Fruit fly (Drosophila melanogaster) whole organism, embryonic: ENCODE data around the gene CG17666.

Source experiments
- Awh ChIP-seq: fragments of 200-800 bp; sonication (Bioruptor generic); IDR thresholded peaks from 2 replicates; pipeline ENCODE4, ENCODE4 v1.3.6; 2022; ENCODE audit warnings: missing biosample characterization, missing genetic modification characterization
- CG10209 ChIP-seq: fragments of 200-800 bp; sonication (Bioruptor generic); optimal IDR thresholded peaks from 3 replicates; lab custom pipeline; 2017; ENCODE audit warnings: missing biosample characterization, mild to moderate bottlenecking, missing genetic modification characterization, missing genetic modification reagents
- CG10654 ChIP-seq: fragments of 200-800 bp; sonication (Bioruptor generic); optimal IDR thresholded peaks from 2 replicates; lab custom pipeline; 2016; ENCODE audit warnings: missing biosample characterization, missing genetic modification characterization
- CG11093 ChIP-seq: fragments of 200-800 bp; sonication (Bioruptor generic); IDR thresholded peaks from 3 replicates; pipeline ENCODE4 v1.3.6; 2022; ENCODE audit warnings: missing biosample characterization, missing genetic modification characterization
- CG11398 ChIP-seq: fragments of 200-800 bp; sonication (Bioruptor generic); optimal IDR thresholded peaks from 2 replicates; lab custom pipeline; 2016; ENCODE audit warnings: missing biosample characterization, missing genetic modification characterization
- CG12104 ChIP-seq: fragments of 200-800 bp; sonication (Bioruptor generic); optimal IDR thresholded peaks from 3 replicates; lab custom pipeline; 2016; ENCODE audit warnings: missing biosample characterization, missing genetic modification characterization
- CG1233 ChIP-seq: fragments of 200-800 bp; sonication (Bioruptor generic); optimal IDR thresholded peaks from 4 replicates; lab custom pipeline; 2018; ENCODE audit warnings: missing biosample characterization, mild to moderate bottlenecking, missing genetic modification characterization
- CG12744 ChIP-seq: fragments of 200-800 bp; sonication (Bioruptor generic); optimal IDR thresholded peaks from 2 replicates; lab custom pipeline; 2016; ENCODE audit warnings: missing biosample characterization, missing genetic modification characterization
- CG14667 ChIP-seq: fragments of 200-800 bp; sonication (Bioruptor generic); IDR thresholded peaks from 2 replicates; pipeline ENCODE4 v1.3.6; 2022; ENCODE audit warnings: missing biosample characterization, missing genetic modification characterization
- CG14860 ChIP-seq: fragments of 200-800 bp; sonication (Bioruptor generic); IDR thresholded peaks from 3 replicates; pipeline ENCODE4 v1.3.6; 2022; ENCODE audit warnings: missing biosample characterization, missing genetic modification characterization; ENCODE audit not compliant: partially characterized antibody
- CG15601 ChIP-seq: fragments of 200-800 bp; sonication (Bioruptor generic); optimal IDR thresholded peaks from 3 replicates; lab custom pipeline; 2019; ENCODE audit warnings: missing biosample characterization, mild to moderate bottlenecking, missing genetic modification characterization, moderate library complexity
- CG1603 ChIP-seq: fragments of 200-800 bp; sonication (Bioruptor generic); optimal IDR thresholded peaks from 2 replicates; lab custom pipeline; 2019; ENCODE audit warnings: missing biosample characterization, mild to moderate bottlenecking, missing genetic modification characterization, moderate library complexity
- CG16813 ChIP-seq: fragments of 200-800 bp; sonication (Bioruptor generic); IDR thresholded peaks from 3 replicates; pipeline ENCODE4 v1.3.6; 2022; ENCODE audit warnings: missing biosample characterization, missing genetic modification characterization; ENCODE audit not compliant: partially characterized antibody
- CG17186 ChIP-seq: fragments of 200-800 bp; sonication (Bioruptor generic); optimal IDR thresholded peaks from 3 replicates; lab custom pipeline; 2017; ENCODE audit warnings: missing biosample characterization, missing genetic modification reagents, missing genetic modification characterization
- CG17568 ChIP-seq: fragments of 200-800 bp; sonication (Bioruptor generic); optimal IDR thresholded peaks from 2 replicates; lab custom pipeline; 2018; ENCODE audit warnings: missing biosample characterization, mild to moderate bottlenecking, missing genetic modification characterization, moderate library complexity
- CG17612 ChIP-seq: fragments of 200-800 bp; sonication (Bioruptor generic); IDR thresholded peaks from 2 replicates; pipeline ENCODE4 v1.3.6; 2022; ENCODE audit warnings: missing biosample characterization, missing genetic modification characterization
- CG1792 ChIP-seq: fragments of 200-800 bp; sonication (Bioruptor generic); optimal IDR thresholded peaks from 2 replicates; lab custom pipeline; 2016; ENCODE audit warnings: missing biosample characterization, missing genetic modification characterization
- CG18011 ChIP-seq: fragments of 200-800 bp; sonication (Bioruptor generic); optimal IDR thresholded peaks from 2 replicates; lab custom pipeline; 2017; ENCODE audit warnings: missing biosample characterization, missing genetic modification characterization, mild to moderate bottlenecking, moderate library complexity, missing genotype
- CG2875 ChIP-seq: fragments of 200-800 bp; sonication (Bioruptor generic); optimal IDR thresholded peaks from 2 replicates; lab custom pipeline; 2017; ENCODE audit warnings: missing biosample characterization, mild to moderate bottlenecking, missing genetic modification characterization, missing genetic modification reagents
- CG6765 ChIP-seq: fragments of 200-800 bp; sonication (Bioruptor generic); optimal IDR thresholded peaks from 3 replicates; lab custom pipeline; 2017; ENCODE audit warnings: missing biosample characterization, mild to moderate bottlenecking, missing genetic modification characterization
- CG6854 ChIP-seq: fragments of 200-800 bp; sonication (Bioruptor generic); optimal IDR thresholded peaks from 3 replicates; lab custom pipeline; 2017; ENCODE audit warnings: missing biosample characterization, mild to moderate bottlenecking, missing genetic modification characterization
- CG7357 ChIP-seq: fragments of 200-800 bp; sonication (Bioruptor generic); IDR thresholded peaks from 3 replicates; pipeline ENCODE4 v1.3.6; 2022; ENCODE audit warnings: missing biosample characterization, missing genetic modification characterization
- CG7786 ChIP-seq: fragments of 200-800 bp; sonication (Bioruptor generic); optimal IDR thresholded peaks from 2 replicates; lab custom pipeline; 2016; ENCODE audit warnings: missing biosample characterization, missing genetic modification characterization
- CG9797 ChIP-seq: fragments of 200-800 bp; sonication (Bioruptor generic); optimal IDR thresholded peaks from 3 replicates; lab custom pipeline; 2018; ENCODE audit warnings: missing biosample characterization, mild to moderate bottlenecking, missing genetic modification characterization
- CG9876 ChIP-seq: fragments of 200-800 bp; sonication (Bioruptor generic); optimal IDR thresholded peaks from 2 replicates; lab custom pipeline; 2016; ENCODE audit warnings: missing biosample characterization, missing genetic modification characterization
- CkIIα-i1 ChIP-seq: fragments of 200-800 bp; sonication (Bioruptor generic); IDR thresholded peaks from 2 replicates; pipeline ENCODE4 v1.3.6; 2022; ENCODE audit warnings: missing biosample characterization, missing genetic modification characterization
- Dbx ChIP-seq: fragments of 200-800 bp; sonication (Bioruptor generic); IDR thresholded peaks from 3 replicates; pipeline ENCODE4 v1.3.6; 2022; ENCODE audit warnings: missing biosample characterization, missing genetic modification characterization
- Dek ChIP-seq: fragments of 200-800 bp; sonication (Bioruptor generic); optimal IDR thresholded peaks from 3 replicates; lab custom pipeline; 2019; ENCODE audit warnings: missing biosample characterization, mild to moderate bottlenecking, missing genetic modification characterization, moderate library complexity
- Dll ChIP-seq: fragments of 200-800 bp; sonication (Bioruptor generic); IDR thresholded peaks from 4 replicates; pipeline ENCODE4 v1.3.6; 2022; ENCODE audit warnings: missing biosample characterization, missing genetic modification characterization; ENCODE audit not compliant: partially characterized antibody
- E2f1 ChIP-seq: fragments of 200-800 bp; sonication (Bioruptor generic); IDR thresholded peaks from 2 replicates; pipeline ENCODE4 v1.3.6; 2022; ENCODE audit warnings: missing biosample characterization, missing genetic modification characterization
- Fer2 ChIP-seq: fragments of 200-800 bp; sonication (Bioruptor generic); optimal IDR thresholded peaks from 2 replicates; lab custom pipeline; 2018; ENCODE audit warnings: missing biosample characterization, mild to moderate bottlenecking, missing genetic modification characterization, moderate library complexity
- HLH54F ChIP-seq: fragments of 200-800 bp; sonication (Bioruptor generic); optimal IDR thresholded peaks from 3 replicates; lab custom pipeline; 2016; ENCODE audit warnings: missing biosample characterization, missing genetic modification characterization
- Taf1 ChIP-seq: fragments of 200-800 bp; sonication (Bioruptor generic); IDR thresholded peaks from 2 replicates; pipeline ENCODE4 v1.3.6; 2022; ENCODE audit warnings: missing biosample characterization, missing genetic modification characterization
- Usf ChIP-seq: fragments of 200-800 bp; sonication (Bioruptor generic); optimal IDR thresholded peaks from 2 replicates; lab custom pipeline; 2017; ENCODE audit warnings: missing genotype, missing biosample characterization, missing genetic modification characterization
- ac ChIP-seq: fragments of 200-800 bp; sonication (Bioruptor generic); optimal IDR thresholded peaks from 3 replicates; lab custom pipeline; 2017; ENCODE audit warnings: missing biosample characterization, mild to moderate bottlenecking, missing genetic modification characterization
- bsh ChIP-seq, 2 experiments: fragments of 200-800 bp; sonication (Bioruptor generic); optimal IDR thresholded peaks; 2 replicates each; lab custom pipeline; 2017 to 2018; ENCODE audit warnings: mild to moderate bottlenecking in 2 of 2, missing biosample characterization in 2 of 2, missing genetic modification characterization in 2 of 2, moderate library complexity in 1 of 2
- cg ChIP-seq: fragments of 200-800 bp; sonication (Bioruptor generic); optimal IDR thresholded peaks from 3 replicates; lab custom pipeline; 2019; ENCODE audit warnings: missing biosample characterization, mild to moderate bottlenecking, missing genetic modification characterization, moderate library complexity
- crol ChIP-seq: fragments of 200-800 bp; sonication (Bioruptor generic); IDR thresholded peaks from 2 replicates; pipeline ENCODE4 v1.3.6; 2022; ENCODE audit warnings: missing biosample characterization, missing genetic modification characterization
- cwo ChIP-seq: fragments of 200-800 bp; sonication (Bioruptor generic); optimal IDR thresholded peaks from 3 replicates; lab custom pipeline; 2017; ENCODE audit warnings: missing biosample characterization, missing genetic modification characterization, mild to moderate bottlenecking, moderate library complexity, missing genetic modification reagents
- disco-r ChIP-seq: fragments of 200-800 bp; sonication (Bioruptor generic); optimal IDR thresholded peaks from 2 replicates; lab custom pipeline; 2016; ENCODE audit warnings: missing biosample characterization, missing genetic modification characterization
- dmrt99B ChIP-seq: fragments of 200-800 bp; sonication (Bioruptor generic); optimal IDR thresholded peaks from 2 replicates; lab custom pipeline; 2018; ENCODE audit warnings: missing biosample characterization, mild to moderate bottlenecking, missing genetic modification characterization, moderate library complexity
- ftz-f1 ChIP-seq: fragments of 200-800 bp; sonication (Bioruptor generic); optimal IDR thresholded peaks from 2 replicates; lab custom pipeline; 2016; ENCODE audit warnings: missing biosample characterization, missing genetic modification characterization
- jigr1 ChIP-seq: fragments of 200-800 bp; sonication (Bioruptor generic); IDR thresholded peaks from 3 replicates; pipeline ENCODE4 v1.3.6; 2022; ENCODE audit warnings: missing biosample characterization, missing genetic modification characterization
- jing ChIP-seq: fragments of 200-800 bp; sonication (Bioruptor generic); optimal IDR thresholded peaks from 2 replicates; lab custom pipeline; 2018; ENCODE audit warnings: missing biosample characterization, mild to moderate bottlenecking, missing genetic modification characterization
- oc ChIP-seq: fragments of 200-800 bp; sonication (Bioruptor generic); optimal IDR thresholded peaks from 2 replicates; lab custom pipeline; 2018; ENCODE audit warnings: missing biosample characterization, mild to moderate bottlenecking, missing genetic modification characterization, moderate library complexity
- pho ChIP-seq: fragments of 200-800 bp; sonication (Bioruptor generic); optimal IDR thresholded peaks from 2 replicates; lab custom pipeline; 2016; ENCODE audit warnings: missing biosample characterization, missing genetic modification characterization
- sens-2 ChIP-seq: fragments of 200-800 bp; sonication (Bioruptor generic); IDR thresholded peaks from 2 replicates; pipeline ENCODE4 v1.3.6; 2022; ENCODE audit warnings: missing biosample characterization, missing genetic modification characterization
- sisA ChIP-seq: fragments of 200-800 bp; sonication (Bioruptor generic); IDR thresholded peaks from 2 replicates; pipeline ENCODE4 v1.3.6; 2022; ENCODE audit warnings: missing biosample characterization, missing genetic modification characterization
- sqz ChIP-seq: fragments of 200-800 bp; sonication (Bioruptor generic); optimal IDR thresholded peaks from 3 replicates; lab custom pipeline; 2018; ENCODE audit warnings: missing biosample characterization, mild to moderate bottlenecking, missing genetic modification characterization
- unc-4 ChIP-seq: fragments of 200-800 bp; sonication (Bioruptor generic); IDR thresholded peaks from 2 replicates; pipeline ENCODE4 v1.3.6; 2022; ENCODE audit warnings: missing biosample characterization, missing genetic modification characterization; ENCODE audit not compliant: partially characterized antibody
- zfh1 ChIP-seq: fragments of 200-800 bp; sonication (Bioruptor generic); IDR thresholded peaks from 3 replicates; pipeline ENCODE4 v1.3.6; 2022; ENCODE audit warnings: missing biosample characterization, missing genetic modification characterization

The CG17666 gene

DNA sequence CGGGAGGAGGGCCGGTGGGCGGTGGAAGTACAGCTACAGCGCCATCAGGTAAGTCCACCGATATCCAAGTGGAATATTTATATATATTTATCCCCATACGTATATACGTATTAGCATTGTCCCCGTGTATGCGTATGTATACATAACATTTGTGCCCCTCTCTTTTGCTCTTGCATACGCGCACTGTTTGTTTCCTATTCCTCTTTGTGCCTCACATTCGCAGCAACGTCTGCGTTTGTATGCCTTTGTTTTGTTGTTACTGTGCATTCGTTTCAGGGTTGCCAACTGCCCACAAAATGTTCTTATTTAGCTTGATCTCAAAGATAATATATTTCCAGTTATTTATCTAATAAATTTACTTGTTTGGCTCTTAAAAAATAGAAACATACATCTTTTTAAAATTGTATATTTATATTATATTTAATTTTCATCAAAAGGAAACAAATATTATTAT is 25.2 kb downstream of the CG17666 start (continued):
- TF ChIP-seq CG18011 (GFP tag; lab: Kevin White, UChicago) (no peak), sisA (no peak), Dek (peak; percentile 66), Dbx (GFP tag; lab: Robert Waterston, UW) (no peak), CG10654 (GFP tag; lab: Kevin White, UChicago) (peak; percentile 43), disco-r (GFP tag; lab: Kevin White, UChicago) (no peak), CG11398 (no peak), CG1233 (GFP tag; lab: Kevin White, UChicago) (peak; percentile 41), ac (GFP tag; lab: Kevin White, UChicago) (no peak), CG2875 (no peak), CG1603 (tag; lab: Kevin White, UChicago) (no peak), bsh (GFP tag; optimal IDR thresholded peaks at IDR 0.05; lab: Kevin White, UChicago) (peak in 1 of 2 experiments; percentile 65), Dll (GFP tag; lab: Robert Waterston, UW) (no peak), HLH54F (GFP tag; lab: Kevin White, UChicago) (no peak), CG14860 (GFP tag; lab: Robert Waterston, UW) (no peak), CG11093 (GFP tag; lab: Robert Waterston, UW) (no peak), CG9876 (no peak), Fer2 (no peak), ftz-f1 (GFP tag; lab: Kevin White, UChicago) (no peak), cwo (GFP tag; lab: Kevin White, UChicago) (peak; percentile 36), cg (peak; percentile 81), sens-2 (GFP tag; lab: Robert Waterston, UW) (no peak), CG17186 (GFP tag; lab: Kevin White, UChicago) (no peak), CG12104 (GFP tag; lab: Kevin White, UChicago) (no peak), CG6765 (GFP tag; lab: Kevin White, UChicago) (peak; percentile 65), E2f1 (0 out of 2 replicates have a peak, but pooled peaks have one; percentile 19), unc-4 (GFP tag; lab: Robert Waterston, UW) (peak; percentile 17; the same call in 1 of the 2 replicates), CG7786 (GFP tag; lab: Kevin White, UChicago) (no peak), oc (tag; lab: Kevin White, UChicago) (peak; percentile 64), CG17612 (GFP tag; lab: Robert Waterston, UW) (no peak), jigr1 (no peak), sqz (GFP tag; lab: Kevin White, UChicago) (no peak), CG16813 (GFP tag; lab: Robert Waterston, UW) (no peak), CG17568 (GFP tag; lab: Kevin White, UChicago) (no peak), dmrt99B (tag; lab: Kevin White, UChicago) (peak; percentile 65), CG6854 (GFP tag; lab: Kevin White, UChicago) (peak; percentile 25), Usf (GFP tag; lab: Kevin White, UChicago) (no peak), CkIIα-i1 (GFP tag; lab: Robert Waterston, UW) (no peak), CG1792 (no peak), CG14667 (GFP tag; lab: Robert Waterston, UW) (no peak), CG12744 (no peak), jing (GFP tag; lab: Kevin White, UChicago) (no peak), Awh (peak; percentile 27; the same call in 1 of the 2 replicates), Taf1 (GFP tag; lab: Robert Waterston, UW) (no peak), zfh1 (GFP tag; lab: Robert Waterston, UW) (peak; percentile 38; the same call in 1 of the 3 replicates), CG9797 (no peak), crol (GFP tag; lab: Robert Waterston, UW) (peak; percentile 77; the same call in 1 of the 2 replicates), CG15601 (tag; lab: Kevin White, UChicago) (peak; percentile 56), pho (GFP tag; lab: Kevin White, UChicago) (no peak), CG7357 (no peak), CG10209 (GFP tag; lab: Kevin White, UChicago) (peak; percentile 67)
